Fruit fly (Drosophila melanogaster): ENCODE results near the gene Usp10.

DNA sequence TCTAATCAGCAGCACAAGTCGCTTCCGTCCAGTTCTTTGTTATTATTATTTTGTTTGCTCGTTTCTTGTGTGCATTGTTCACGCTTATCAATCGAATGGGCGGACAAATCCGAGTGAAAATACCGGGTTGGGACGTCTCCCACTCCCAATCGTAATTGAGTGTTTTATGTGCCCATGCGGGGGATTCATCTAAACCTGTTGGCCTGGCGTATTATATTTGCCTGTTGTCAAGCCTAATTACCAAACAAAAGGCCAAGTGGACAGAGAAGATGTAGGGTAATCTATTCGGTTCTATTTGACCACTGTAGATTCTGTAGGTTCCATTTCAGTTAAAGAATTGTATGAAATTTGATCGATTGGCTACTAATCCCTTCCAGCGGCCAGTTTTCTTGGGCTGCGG is 4.4 kb downstream of the Usp10 start:
- no peak for TF ChIP-seq CG8478 (optimal IDR thresholded peaks at IDR 0.05)
- TF ChIP-seq CTCF (optimal IDR thresholded peaks at IDR 0.05): no peak

Data from S2 (cell line).